Worm (Caenorhabditis elegans) whole organism, midembryonic: Measurements from ENCODE around the gene lem-2.

Source experiments
- T22C8.4 ChIP-seq: fragments of 200-800 bp; sonication (Bioruptor generic); IDR thresholded peaks from 2 replicates; pipeline ENCODE4 v1.3.6; 2022; ENCODE audit warnings: missing genetic modification characterization, missing compliant biosample characterization
- cog-1 ChIP-seq: sonication (generic microtip); optimal IDR thresholded peaks from 2 replicates; lab custom pipeline; 2016; ENCODE audit warnings: missing genetic modification characterization, missing compliant biosample characterization
- flt-1 ChIP-seq: fragments of 200-800 bp; sonication (Bioruptor generic); IDR thresholded peaks from 2 replicates; pipeline ENCODE4 v1.3.6; 2022; ENCODE audit warnings: missing genetic modification characterization, missing compliant biosample characterization
- klf-2 ChIP-seq: fragments of 200-800 bp; sonication (Bioruptor generic); conservative IDR thresholded peaks from 2 replicates; pipeline ENCODE4 v1.3.6; 2022; ENCODE audit warnings: missing genetic modification reagents, missing genetic modification characterization, missing compliant biosample characterization
- med-1 ChIP-seq: sonication (generic microtip); optimal IDR thresholded peaks from 2 replicates; lab custom pipeline; 2017; ENCODE audit warnings: missing genetic modification characterization, mild to moderate bottlenecking, missing compliant biosample characterization, antibody characterized with exemption, missing genetic modification reagents; ENCODE audit not compliant: insufficient read depth
- ref-1 ChIP-seq: fragments of 200-800 bp; sonication (Bioruptor generic); conservative IDR thresholded peaks from 2 replicates; pipeline ENCODE4 v1.3.6; 2022; ENCODE audit warnings: missing genetic modification reagents, missing genetic modification characterization, missing compliant biosample characterization
- tab-1 ChIP-seq: fragments of 200-800 bp; sonication (Bioruptor generic); IDR thresholded peaks from 2 replicates; pipeline ENCODE4 v1.3.6; 2022; ENCODE audit warnings: missing genetic modification characterization, missing compliant biosample characterization
- ztf-23 ChIP-seq: fragments of 200-800 bp; sonication (Bioruptor generic); IDR thresholded peaks from 2 replicates; pipeline ENCODE4 v1.3.6; 2022; ENCODE audit warnings: missing genetic modification reagents, missing genetic modification characterization, missing compliant biosample characterization
- ztf-29 ChIP-seq: fragments of 200-800 bp; sonication (Bioruptor generic); IDR thresholded peaks from 2 replicates; pipeline ENCODE4 v1.3.6; 2022; ENCODE audit warnings: missing genetic modification reagents, missing genetic modification characterization, missing compliant biosample characterization

lem-2 gene

DNA sequence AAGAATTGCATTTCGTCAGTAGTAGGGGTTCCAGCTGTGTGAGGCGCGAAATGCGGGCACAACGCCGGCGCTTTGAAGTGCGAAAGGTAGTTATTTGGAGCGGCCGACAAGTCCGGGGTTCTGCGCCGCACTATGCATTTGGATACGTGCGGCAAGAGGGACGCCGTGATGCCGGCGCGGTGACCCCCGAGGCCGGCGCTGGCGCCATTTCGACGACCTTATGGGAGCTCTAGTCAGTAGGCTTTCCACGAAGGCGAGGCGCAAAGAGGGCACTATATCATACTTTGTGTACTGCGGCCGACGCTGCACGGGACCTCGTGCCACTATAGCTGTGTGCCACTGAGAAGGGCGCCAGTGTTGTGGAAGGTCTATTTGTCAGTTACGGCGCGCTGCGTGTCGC is 33.6 kb downstream of the lem-2 start:
- TF ChIP-seq med-1 (GFP tag; lab: Kevin White, UChicago): no peak
- no peak for TF ChIP-seq tab-1 (GFP tag; lab: Robert Waterston, UW)
- TF ChIP-seq ztf-29 (GFP tag; lab: Robert Waterston, UW): no peak
- TF ChIP-seq ztf-23: peak; percentile 3; the same call in 1 of the 2 replicates
- TF ChIP-seq cog-1 (tag; lab: Kevin White, UChicago): no peak
- 0 out of 2 replicates have a peak, but pooled peaks have one; percentile 7 for TF ChIP-seq flt-1 (GFP tag; lab: Robert Waterston, UW)

DNA sequence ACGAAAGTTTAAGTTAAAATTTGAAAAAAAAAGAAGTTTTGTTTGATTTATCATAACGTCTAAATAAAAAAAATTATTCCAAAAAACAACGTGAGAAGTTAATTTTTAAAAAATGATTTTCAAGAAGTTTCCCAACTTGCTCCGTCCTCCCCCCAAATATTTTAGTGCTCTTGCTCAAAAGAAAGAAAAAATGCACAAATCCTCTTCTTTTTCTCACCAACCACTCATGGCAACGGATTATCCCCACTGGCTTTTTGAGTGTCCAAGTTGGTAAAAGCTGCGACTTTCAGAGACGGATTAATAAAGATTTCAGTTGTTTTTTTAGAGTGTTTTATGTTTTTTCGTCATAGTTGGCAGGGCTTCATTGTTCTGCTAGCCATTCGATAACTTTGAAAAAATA is 34.3 kb downstream of the lem-2 start, which contains the start of gene Y39G8C.2:
Y39G8C.2 (minus strand) TSS at position 101 of the 400 bp plus-strand sequence.
- TF ChIP-seq tab-1 (GFP tag; lab: Robert Waterston, UW): no peak
- no peak for TF ChIP-seq T22C8.4 (GFP tag; lab: Robert Waterston, UW)
- no peak for TF ChIP-seq cog-1 (tag; lab: Kevin White, UChicago)
- no peak for TF ChIP-seq klf-2
- TF ChIP-seq flt-1 (GFP tag; lab: Robert Waterston, UW): no peak
- no peak for TF ChIP-seq ref-1 (GFP tag; lab: Robert Waterston, UW)
- no peak for TF ChIP-seq ztf-29 (GFP tag; lab: Robert Waterston, UW)
- no peak for TF ChIP-seq med-1 (GFP tag; lab: Kevin White, UChicago)
- TF ChIP-seq ztf-23: no peak

DNA sequence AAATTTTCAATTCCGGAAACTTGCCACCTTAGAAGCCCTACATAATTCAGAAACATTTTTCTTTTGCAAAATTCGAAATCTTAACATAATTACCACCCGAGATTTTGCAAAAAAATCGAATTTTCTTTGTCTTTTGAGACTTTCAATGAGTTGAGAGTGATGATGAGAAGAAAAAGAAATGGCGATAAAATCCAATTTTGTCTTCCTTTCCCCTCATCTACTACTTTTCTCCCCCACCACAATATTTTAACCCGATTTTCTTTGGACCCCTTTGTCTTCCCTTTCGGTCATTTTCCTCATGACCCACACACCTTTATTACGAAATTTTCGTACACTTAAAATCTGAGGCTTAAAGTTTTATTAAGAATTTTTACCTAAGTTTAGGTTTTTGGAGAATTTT is 35.1 kb downstream of the lem-2 start:
- TF ChIP-seq ztf-29 (GFP tag; lab: Robert Waterston, UW) (no peak), cog-1 (tag; lab: Kevin White, UChicago) (no peak), T22C8.4 (GFP tag; lab: Robert Waterston, UW) (no peak), med-1 (GFP tag; lab: Kevin White, UChicago) (no peak), tab-1 (GFP tag; lab: Robert Waterston, UW) (no peak), klf-2 (no peak), flt-1 (GFP tag; lab: Robert Waterston, UW) (no peak), ref-1 (GFP tag; lab: Robert Waterston, UW) (no peak), ztf-23 (no peak)

ce11 chrII:14100963-14101362 is 37.7 kb downstream of the lem-2 start, which contains the start of gene bkip-1:
TSS of gene bkip-1 (plus strand) at chrII:14101263.
- TF ChIP-seq klf-2 (no peak), ztf-29 (GFP tag; lab: Robert Waterston, UW) (no peak), ztf-23 (no peak), cog-1 (tag; lab: Kevin White, UChicago) (no peak), T22C8.4 (GFP tag; lab: Robert Waterston, UW) (no peak), flt-1 (GFP tag; lab: Robert Waterston, UW) (no peak), tab-1 (GFP tag; lab: Robert Waterston, UW) (no peak)

ce11 chrII:14102112-14102511 is 38.9 kb downstream of the lem-2 start:
- TF ChIP-seq ztf-29 (GFP tag; lab: Robert Waterston, UW) (no peak), med-1 (GFP tag; lab: Kevin White, UChicago) (no peak), ref-1 (GFP tag; lab: Robert Waterston, UW) (no peak), flt-1 (GFP tag; lab: Robert Waterston, UW) (no peak), klf-2 (no peak), T22C8.4 (GFP tag; lab: Robert Waterston, UW) (no peak), tab-1 (GFP tag; lab: Robert Waterston, UW) (no peak), ztf-23 (no peak)

DNA sequence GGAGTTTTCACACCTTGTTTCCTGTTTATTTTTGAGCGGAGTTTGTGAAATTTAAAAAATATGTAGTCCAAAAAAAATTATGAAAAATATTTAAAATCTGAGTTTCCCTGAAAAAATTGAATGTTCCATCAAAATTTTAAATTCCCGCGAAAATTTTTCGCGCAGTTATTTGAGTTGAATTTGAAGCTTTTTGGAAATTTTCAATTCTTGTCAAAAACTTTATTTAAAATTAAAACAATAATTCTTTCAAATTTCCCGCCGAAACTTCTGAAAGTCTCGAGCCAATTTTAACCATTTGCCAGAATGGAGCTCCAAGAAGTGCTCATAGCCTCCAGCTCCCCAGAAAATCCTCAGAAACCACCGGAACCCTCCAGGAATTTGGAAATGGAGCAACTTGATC is 41.2 kb downstream of the lem-2 start, which contains the start of gene gur-4:
gur-4 (plus strand) TSS at position 301 of the 400 bp plus-strand sequence.
- TF ChIP-seq med-1 (GFP tag; lab: Kevin White, UChicago) (no peak), tab-1 (GFP tag; lab: Robert Waterston, UW) (no peak), ref-1 (GFP tag; lab: Robert Waterston, UW) (no peak), ztf-23 (no peak), ztf-29 (GFP tag; lab: Robert Waterston, UW) (no peak), cog-1 (tag; lab: Kevin White, UChicago) (no peak), flt-1 (GFP tag; lab: Robert Waterston, UW) (no peak), T22C8.4 (GFP tag; lab: Robert Waterston, UW) (no peak), klf-2 (no peak)

- TF ChIP-seq cog-1 (tag; lab: Kevin White, UChicago) (no peak), T22C8.4 (GFP tag; lab: Robert Waterston, UW) (no peak), flt-1 (GFP tag; lab: Robert Waterston, UW) (no peak), ref-1 (GFP tag; lab: Robert Waterston, UW) (no peak), klf-2 (no peak), ztf-29 (GFP tag; lab: Robert Waterston, UW) (no peak), tab-1 (GFP tag; lab: Robert Waterston, UW) (no peak), ztf-23 (no peak), med-1 (GFP tag; lab: Kevin White, UChicago) (no peak)
These were observed 42.9 kb downstream of the lem-2 start for ce11 chrII:14106164-14106563.

DNA sequence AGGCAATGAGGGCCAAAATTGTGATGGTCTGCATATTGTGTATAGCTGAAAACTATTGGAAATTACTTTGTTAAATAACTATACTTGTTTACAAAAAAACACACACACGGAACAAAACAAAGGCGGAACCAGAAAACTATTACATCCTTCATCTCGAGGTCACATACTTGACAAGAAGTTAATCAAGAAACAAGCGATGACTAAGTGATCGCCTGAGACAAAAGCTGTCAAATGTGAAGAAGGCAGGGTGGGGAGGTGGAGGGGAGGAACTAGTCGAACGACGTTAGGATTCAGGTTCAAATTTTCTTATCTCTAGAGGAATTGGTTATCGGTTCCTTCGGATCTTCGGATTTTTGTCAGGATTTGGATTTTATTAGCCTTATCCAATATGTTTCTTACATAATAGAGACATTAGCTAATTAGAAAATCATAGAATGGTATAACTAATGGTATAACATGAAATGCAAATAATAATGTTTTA is 46.0 kb downstream of the lem-2 start, which contains the start of gene cpg-7:
cpg-7 (minus strand) TSS at position 51 of the 481 bp plus-strand sequence.
- TF ChIP-seq T22C8.4 (GFP tag; lab: Robert Waterston, UW) (no peak), cog-1 (tag; lab: Kevin White, UChicago) (no peak)

- TF ChIP-seq ref-1 (GFP tag; lab: Robert Waterston, UW) (no peak), T22C8.4 (GFP tag; lab: Robert Waterston, UW) (no peak), flt-1 (GFP tag; lab: Robert Waterston, UW) (no peak), ztf-23 (no peak), ztf-29 (GFP tag; lab: Robert Waterston, UW) (no peak), klf-2 (no peak), tab-1 (GFP tag; lab: Robert Waterston, UW) (no peak), med-1 (GFP tag; lab: Kevin White, UChicago) (no peak), cog-1 (tag; lab: Kevin White, UChicago) (no peak)
These were observed 49.6 kb downstream of the lem-2 start for ce11 chrII:14112842-14113241.
